Worm (Caenorhabditis elegans): ENCODE data around the gene Y32G9A.2.

Gene Y32G9A.2

DNA sequence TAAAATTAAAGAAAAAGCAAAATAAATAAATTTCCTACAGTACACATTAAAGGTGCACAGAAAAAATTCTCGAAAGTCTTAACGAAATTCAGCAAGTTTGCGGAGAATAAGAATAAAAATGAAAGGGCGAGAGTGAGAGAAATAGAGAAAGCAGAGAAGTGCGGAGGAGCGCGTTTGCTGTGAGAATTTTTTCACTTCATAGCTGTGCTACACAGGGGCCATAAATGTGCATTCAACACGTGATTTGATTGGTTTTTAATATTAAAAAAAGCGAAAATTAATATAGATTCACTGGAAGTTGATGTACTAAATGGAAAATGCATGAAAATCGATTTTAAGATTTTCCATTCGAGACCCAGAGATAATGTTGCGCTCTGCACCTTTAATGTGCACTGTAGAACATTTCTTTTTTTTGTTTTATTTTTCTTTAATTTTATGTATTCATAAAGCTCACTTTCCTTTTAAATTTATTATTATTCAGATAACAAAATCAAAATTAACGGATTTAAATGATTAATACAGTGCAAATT, at the start of gene Y32G9A.2:
Gene Y32G9A.2, plus strand, starts transcription at position 480 of the 530 bp plus-strand sequence.
- TF ChIP-seq ztf-22 (GFP tag; optimal IDR thresholded peaks at IDR 0.05): no peak
- TF ChIP-seq F57C9.4 (tag; optimal IDR thresholded peaks at IDR 0.05): no peak
- TF ChIP-seq akir-1 (GFP tag; optimal IDR thresholded peaks at IDR 0.05): no peak
- TF ChIP-seq hlh-26 (GFP tag; conservative IDR thresholded peaks at IDR 0.05): no peak
- no peak for TF ChIP-seq ceh-40 (GFP tag; IDR thresholded peaks at IDR 0.05)
- TF ChIP-seq B0035.1 (tag; optimal IDR thresholded peaks at IDR 0.05): no peak
- TF ChIP-seq cebp-2 (GFP tag; IDR thresholded peaks at IDR 0.05): no peak
- TF ChIP-seq F57A8.1 (GFP tag; optimal IDR thresholded peaks at IDR 0.05): no peak
- TF ChIP-seq let-607 (tag; optimal IDR thresholded peaks at IDR 0.05): no peak
- no peak for TF ChIP-seq Y56A3A.18 (GFP tag; IDR thresholded peaks at IDR 0.05)
- no peak for TF ChIP-seq Y95B8A.8 (GFP tag; IDR thresholded peaks at IDR 0.05)
- TF ChIP-seq F39B2.1 (GFP tag; IDR thresholded peaks at IDR 0.05): no peak
- TF ChIP-seq ceh-79 (tag; optimal IDR thresholded peaks at IDR 0.05): no peak
- no peak for TF ChIP-seq attf-6 (GFP tag; IDR thresholded peaks at IDR 0.05)
- TF ChIP-seq unc-130 (GFP tag; optimal IDR thresholded peaks at IDR 0.05): no peak
- TF ChIP-seq tbp1 (GFP tag; optimal IDR thresholded peaks at IDR 0.05): no peak
- no peak for TF ChIP-seq F10E7.11 (tag; optimal IDR thresholded peaks at IDR 0.05)
- no peak for TF ChIP-seq mxl-1 (tag; optimal IDR thresholded peaks at IDR 0.05)
- TF ChIP-seq snpc-1.1 (tag; optimal IDR thresholded peaks at IDR 0.05; ENCODE audit: insufficient read depth): no peak
- TF ChIP-seq atf-7 (tag; optimal IDR thresholded peaks at IDR 0.05): no peak
- no peak for TF ChIP-seq let-526 (GFP tag; IDR thresholded peaks at IDR 0.05)
- TF ChIP-seq zfh-2 (GFP tag; conservative IDR thresholded peaks at IDR 0.05): no peak
- TF ChIP-seq tlf-1 (GFP tag; optimal IDR thresholded peaks at IDR 0.05): no peak
- peak; percentile 99 for TF ChIP-seq athp-1 (tag; optimal IDR thresholded peaks at IDR 0.05)
- no peak for TF ChIP-seq F23B12.7 (tag; optimal IDR thresholded peaks at IDR 0.05; ENCODE audit: insufficient read depth)
- peak; percentile 46; the same call in 1 of the 2 replicates for TF ChIP-seq ceh-91 (GFP tag; IDR thresholded peaks at IDR 0.05)
- no peak for TF ChIP-seq ekl-4 (GFP tag; IDR thresholded peaks at IDR 0.05)
- no peak for TF ChIP-seq dpff-1 (tag; optimal IDR thresholded peaks at IDR 0.05)
- no peak for TF ChIP-seq nfya-2 (GFP tag; IDR thresholded peaks at IDR 0.05)
- TF ChIP-seq lag-1 (GFP tag; IDR thresholded peaks at IDR 0.05): no peak
- TF ChIP-seq lsl-1 (GFP tag; optimal IDR thresholded peaks at IDR 0.05): peak; percentile 84
- no peak for TF ChIP-seq egl-18 (GFP tag; IDR thresholded peaks at IDR 0.05)
- no peak for TF ChIP-seq ceh-27 (GFP tag; optimal IDR thresholded peaks at IDR 0.05)
- TF ChIP-seq tbx-9 (tag; optimal IDR thresholded peaks at IDR 0.05; ENCODE audit: borderline replicate concordance): no peak
- no peak for TF ChIP-seq unc-62 (GFP tag; optimal IDR thresholded peaks at IDR 0.05)
- no peak for TF ChIP-seq hmg-20 (GFP tag; IDR thresholded peaks at IDR 0.05)
- peak; percentile 50 for TF ChIP-seq him-1 (tag; optimal IDR thresholded peaks at IDR 0.05)
- TF ChIP-seq F52B5.7 (tag; optimal IDR thresholded peaks at IDR 0.05): no peak
- TF ChIP-seq attf-5 (GFP tag; optimal IDR thresholded peaks at IDR 0.05): no peak
- no peak for TF ChIP-seq egrh-3 (GFP tag; IDR thresholded peaks at IDR 0.05)
- no peak for TF ChIP-seq B0019.2 (GFP tag; conservative IDR thresholded peaks at IDR 0.05)
- no peak for TF ChIP-seq Y53F4B.3 (GFP tag; IDR thresholded peaks at IDR 0.05)
- no peak for TF ChIP-seq F55B11.4 (tag; optimal IDR thresholded peaks at IDR 0.05; ENCODE audit: borderline replicate concordance, insufficient read depth)
- TF ChIP-seq ztf-6 (GFP tag; IDR thresholded peaks at IDR 0.05): no peak
- peak; percentile 67 for TF ChIP-seq dox-1 (GFP tag; IDR thresholded peaks at IDR 0.05)
- no peak for TF ChIP-seq ztf-25 (GFP tag; IDR thresholded peaks at IDR 0.05)
- no peak for TF ChIP-seq repo-1 (tag; optimal IDR thresholded peaks at IDR 0.05)
- TF ChIP-seq egl-44 (GFP tag; IDR thresholded peaks at IDR 0.05): no peak
- no peak for TF ChIP-seq nhr-120 (GFP tag; IDR thresholded peaks at IDR 0.05)

Measured in whole organism, young adult.